Fruit fly (Drosophila melanogaster): ENCODE data around the gene trh.

The trh gene

DNA sequence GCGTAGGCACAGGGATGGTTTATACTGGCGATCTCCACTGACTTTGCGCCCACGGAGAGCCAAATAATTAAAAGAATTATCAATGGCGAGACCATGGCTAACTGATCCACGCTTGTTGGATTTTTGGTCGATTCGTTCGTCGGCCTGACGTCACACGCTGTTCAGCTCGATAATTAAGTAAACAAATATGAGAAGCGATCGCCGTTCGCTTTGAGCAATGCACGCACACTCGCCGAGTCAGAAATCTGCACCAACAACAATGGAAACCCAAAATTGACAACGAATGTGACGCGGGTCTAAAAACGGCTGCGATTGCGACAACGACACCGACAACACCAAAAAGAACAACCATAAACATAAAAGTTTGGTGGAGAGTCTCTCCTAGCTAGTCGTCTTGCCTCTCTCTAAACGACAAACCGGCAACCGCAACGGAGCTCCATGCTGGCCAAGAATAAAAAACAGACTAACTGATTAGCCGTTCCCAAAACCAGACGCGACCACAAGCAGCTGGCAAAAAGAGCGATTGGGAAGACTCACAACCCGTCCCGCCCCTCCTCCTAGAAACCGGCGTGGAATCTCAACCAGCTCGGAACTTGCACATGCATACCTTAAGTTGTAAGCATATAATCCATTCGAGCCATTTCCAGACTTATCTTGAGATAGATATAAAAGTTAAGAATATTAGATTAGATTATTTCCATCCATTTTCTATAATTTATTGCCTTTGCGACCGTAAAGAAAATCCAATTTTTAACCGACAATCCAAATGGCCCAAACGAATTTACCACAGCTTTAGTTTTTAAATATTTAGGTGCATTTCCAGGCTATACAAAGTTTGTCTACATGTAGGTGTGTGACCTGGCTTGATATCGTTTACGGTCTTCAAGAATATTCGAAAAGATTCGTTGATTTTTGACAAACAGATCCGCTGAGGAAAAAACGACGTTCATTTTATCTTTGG, 60.3 kb downstream of the trh start, which contains the start of gene mthl9 (continued):
- TF ChIP-seq CG2712 (tag; optimal IDR thresholded peaks at IDR 0.05) (no peak), lab (GFP tag; optimal IDR thresholded peaks at IDR 0.05) (no peak), C15 (GFP tag; IDR thresholded peaks at IDR 0.05) (no peak), CG13424 (tag; optimal IDR thresholded peaks at IDR 0.05) (no peak), pb (GFP tag; optimal IDR thresholded peaks at IDR 0.05) (no peak), B-H1 (GFP tag; IDR thresholded peaks at IDR 0.05) (no peak), Mes4 (GFP tag; optimal IDR thresholded peaks at IDR 0.05) (no peak), repo (GFP tag; optimal IDR thresholded peaks at IDR 0.05) (no peak), Dfd (GFP tag; optimal IDR thresholded peaks at IDR 0.05) (no peak), zen2 (GFP tag; IDR thresholded peaks at IDR 0.05; ENCODE audit: partially characterized antibody) (no peak), tgo (GFP tag; IDR thresholded peaks at IDR 0.05) (no peak), CG8478 (optimal IDR thresholded peaks at IDR 0.05) (no peak), H2.0 (GFP tag; IDR thresholded peaks at IDR 0.05) (no peak), BEAF-32 (GFP tag; optimal IDR thresholded peaks at IDR 0.05) (no peak), CG33557 (GFP tag; optimal IDR thresholded peaks at IDR 0.05) (no peak), H15 (GFP tag; IDR thresholded peaks at IDR 0.05) (no peak), dimm (GFP tag; IDR thresholded peaks at IDR 0.05) (no peak), CG14667 (GFP tag; IDR thresholded peaks at IDR 0.05) (no peak), Nf-YB (GFP tag; optimal IDR thresholded peaks at IDR 0.05) (no peak), Stat92E (GFP tag; optimal IDR thresholded peaks at IDR 0.05) (no peak), hb (GFP tag; IDR thresholded peaks at IDR 0.05; ENCODE audit: partially characterized antibody) (no peak), peb (GFP tag; IDR thresholded peaks at IDR 0.05) (no peak), HmgD (GFP tag; optimal IDR thresholded peaks at IDR 0.05) (no peak), CG18599 (GFP tag; optimal IDR thresholded peaks at IDR 0.05) (no peak), CG3995 (GFP tag; optimal IDR thresholded peaks at IDR 0.05) (no peak), CG16815 (GFP tag; optimal IDR thresholded peaks at IDR 0.05) (no peak), Blimp-1 (GFP tag; optimal IDR thresholded peaks at IDR 0.05) (no peak), trem (tag; optimal IDR thresholded peaks at IDR 0.05) (no peak), lola (GFP tag; optimal IDR thresholded peaks at IDR 0.05) (no peak), CG9437 (GFP tag; optimal IDR thresholded peaks at IDR 0.05) (no peak), CG32772 (GFP tag; IDR thresholded peaks at IDR 0.05) (no peak), Bgb (GFP tag; IDR thresholded peaks at IDR 0.05; ENCODE audit: partially characterized antibody) (peak; percentile 55), Awh (GFP tag; IDR thresholded peaks at IDR 0.05) (no peak), CG8924 (tag; optimal IDR thresholded peaks at IDR 0.05) (peak; percentile 10), CG6272 (GFP tag; IDR thresholded peaks at IDR 0.05) (no peak), sug (tag; optimal IDR thresholded peaks at IDR 0.05) (peak; percentile 90), stwl (tag; optimal IDR thresholded peaks at IDR 0.05) (peak; percentile 26), CG10565 (GFP tag; optimal IDR thresholded peaks at IDR 0.05) (no peak), ase (GFP tag; IDR thresholded peaks at IDR 0.05) (no peak), CG4707 (GFP tag; optimal IDR thresholded peaks at IDR 0.05) (no peak), Hr39 (optimal IDR thresholded peaks at IDR 0.05) (no peak), CG11560 (tag; IDR thresholded peaks at IDR 0.05) (no peak), nerfin-2 (GFP tag; IDR thresholded peaks at IDR 0.05; ENCODE audit: partially characterized antibody) (no peak), CG10462 (GFP tag; optimal IDR thresholded peaks at IDR 0.05) (no peak), CG12769 (tag; optimal IDR thresholded peaks at IDR 0.05) (peak; percentile 94), CG18476 (GFP tag; optimal IDR thresholded peaks at IDR 0.05) (no peak), tx (GFP tag; optimal IDR thresholded peaks at IDR 0.05) (no peak), NFAT (GFP tag; IDR thresholded peaks at IDR 0.05) (peak; percentile 30; the same call in 1 of the 2 replicates), ind (GFP tag; optimal IDR thresholded peaks at IDR 0.05) (no peak)
